Worm (Caenorhabditis elegans): ENCODE results near the gene F32H5.1.
A peak's percentile ranks its signal among the peaks of the same experiment; 100 is the strongest.

Gene F32H5.1

DNA sequence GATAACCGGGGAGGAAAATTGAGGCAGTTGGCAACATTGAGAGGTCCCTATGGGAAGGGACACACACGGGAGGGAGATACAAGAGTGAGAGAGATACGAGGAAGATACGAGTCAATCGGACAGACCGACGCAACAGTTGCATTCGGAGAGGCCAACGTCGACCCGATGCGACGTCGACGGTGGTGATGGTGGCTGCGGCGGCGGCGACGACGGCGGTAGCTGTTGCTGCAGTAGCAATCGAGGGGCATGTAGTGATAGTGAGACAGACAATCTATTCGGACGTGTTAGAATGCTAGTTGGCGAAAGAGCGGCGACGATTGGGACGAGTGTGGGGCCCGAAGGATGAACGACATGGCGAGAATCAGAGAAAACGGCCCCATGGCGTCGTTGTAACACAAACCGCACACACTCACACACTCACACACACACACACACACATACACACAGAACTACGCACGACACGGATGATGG lies 35.5 kb upstream of the F32H5.1 start:
- TF ChIP-seq K11D2.4 (GFP tag; IDR thresholded peaks at IDR 0.05) (0 out of 2 replicates have a peak, but pooled peaks have one; percentile 13), lsy-27 (tag; optimal IDR thresholded peaks at IDR 0.05; ENCODE audit: borderline replicate concordance, insufficient read depth) (no peak), snpc-1.3 (tag; optimal IDR thresholded peaks at IDR 0.05; ENCODE audit: insufficient read depth) (no peak), F33H1.4 (GFP tag; IDR thresholded peaks at IDR 0.05) (no peak), ceh-79 (tag; optimal IDR thresholded peaks at IDR 0.05) (no peak), F23B12.7 (tag; optimal IDR thresholded peaks at IDR 0.05; ENCODE audit: insufficient read depth) (no peak), ceh-100 (GFP tag; IDR thresholded peaks at IDR 0.05) (no peak), pbrm-1 (GFP tag; IDR thresholded peaks at IDR 0.05) (no peak), dox-1 (GFP tag; IDR thresholded peaks at IDR 0.05) (peak; percentile 55), lin-26 (GFP tag; IDR thresholded peaks at IDR 0.05) (no peak), ceh-27 (GFP tag; optimal IDR thresholded peaks at IDR 0.05) (no peak), attf-6 (GFP tag; IDR thresholded peaks at IDR 0.05) (no peak), nhr-179 (tag; optimal IDR thresholded peaks at IDR 0.05) (no peak), hmg-1.2 (GFP tag; IDR thresholded peaks at IDR 0.05) (no peak), madf-10 (tag; optimal IDR thresholded peaks at IDR 0.05) (no peak), madf-8 (GFP tag; conservative IDR thresholded peaks at IDR 0.05) (no peak), ekl-4 (GFP tag; IDR thresholded peaks at IDR 0.05) (no peak), ccch-3 (GFP tag; optimal IDR thresholded peaks at IDR 0.05) (no peak), nhr-90 (tag; optimal IDR thresholded peaks at IDR 0.05) (no peak), unc-130 (GFP tag; optimal IDR thresholded peaks at IDR 0.05) (no peak), ceh-91 (GFP tag; IDR thresholded peaks at IDR 0.05) (no peak), lin-54 (GFP tag; optimal IDR thresholded peaks at IDR 0.05) (no peak), efl-1 (GFP tag; optimal IDR thresholded peaks at IDR 0.05) (no peak), nhr-120 (GFP tag; IDR thresholded peaks at IDR 0.05) (no peak), C17E4.6 (GFP tag; IDR thresholded peaks at IDR 0.05) (no peak), rpc-1 (optimal IDR thresholded peaks at IDR 0.05) (no peak), rpc-1 (tag; optimal IDR thresholded peaks at IDR 0.05) (no peak), nhr-27 (tag; optimal IDR thresholded peaks at IDR 0.05) (no peak), ama-1 (optimal IDR thresholded peaks at IDR 0.05) (no peak), ama-1 (GFP tag; optimal IDR thresholded peaks at IDR 0.05) (no peak), egrh-3 (GFP tag; IDR thresholded peaks at IDR 0.05) (peak; percentile 16; the same call in 1 of the 2 replicates), aptf-3 (GFP tag; IDR thresholded peaks at IDR 0.05) (no peak), ceh-58 (GFP tag; IDR thresholded peaks at IDR 0.05) (no peak), B0019.2 (GFP tag; conservative IDR thresholded peaks at IDR 0.05) (no peak), rec-8 (tag; optimal IDR thresholded peaks at IDR 0.05) (no peak), Y56A3A.18 (GFP tag; IDR thresholded peaks at IDR 0.05) (no peak), nfyb-1 (GFP tag; IDR thresholded peaks at IDR 0.05) (0 out of 2 replicates have a peak, but pooled peaks have one; percentile 27), ceh-40 (GFP tag; IDR thresholded peaks at IDR 0.05) (no peak), ztf-6 (GFP tag; IDR thresholded peaks at IDR 0.05) (no peak), lin-35 (GFP tag; optimal IDR thresholded peaks at IDR 0.05) (no peak), ztf-26 (tag; optimal IDR thresholded peaks at IDR 0.05) (peak; percentile 8), lin-40 (tag; optimal IDR thresholded peaks at IDR 0.05) (no peak), snpc-3.4 (tag; optimal IDR thresholded peaks at IDR 0.05) (no peak), mes-4 (tag; optimal IDR thresholded peaks at IDR 0.05) (no peak), zim-3 (tag; optimal IDR thresholded peaks at IDR 0.05) (no peak), B0261.1 (tag; optimal IDR thresholded peaks at IDR 0.05) (no peak), F39B2.1 (GFP tag; IDR thresholded peaks at IDR 0.05) (no peak), F22D6.2 (tag; optimal IDR thresholded peaks at IDR 0.05) (no peak), Y53F4B.3 (GFP tag; IDR thresholded peaks at IDR 0.05) (no peak), C06A6.2 (GFP tag; conservative IDR thresholded peaks at IDR 0.05) (no peak)
